Worm (Caenorhabditis elegans) whole organism, midembryonic: ENCODE measurements around the gene F44E2.6.

Source experiments
- T22C8.4 ChIP-seq: fragments of 200-800 bp; sonication (Bioruptor generic); IDR thresholded peaks from 2 replicates; pipeline ENCODE4 v1.3.6; 2022; ENCODE audit warnings: missing genetic modification characterization, missing compliant biosample characterization
- cog-1 ChIP-seq: sonication (generic microtip); optimal IDR thresholded peaks from 2 replicates; lab custom pipeline; 2016; ENCODE audit warnings: missing genetic modification characterization, missing compliant biosample characterization
- flt-1 ChIP-seq: fragments of 200-800 bp; sonication (Bioruptor generic); IDR thresholded peaks from 2 replicates; pipeline ENCODE4 v1.3.6; 2022; ENCODE audit warnings: missing genetic modification characterization, missing compliant biosample characterization
- klf-2 ChIP-seq: fragments of 200-800 bp; sonication (Bioruptor generic); conservative IDR thresholded peaks from 2 replicates; pipeline ENCODE4 v1.3.6; 2022; ENCODE audit warnings: missing genetic modification reagents, missing genetic modification characterization, missing compliant biosample characterization
- ref-1 ChIP-seq: fragments of 200-800 bp; sonication (Bioruptor generic); conservative IDR thresholded peaks from 2 replicates; pipeline ENCODE4 v1.3.6; 2022; ENCODE audit warnings: missing genetic modification reagents, missing genetic modification characterization, missing compliant biosample characterization
- tab-1 ChIP-seq: fragments of 200-800 bp; sonication (Bioruptor generic); IDR thresholded peaks from 2 replicates; pipeline ENCODE4 v1.3.6; 2022; ENCODE audit warnings: missing genetic modification characterization, missing compliant biosample characterization
- ztf-23 ChIP-seq: fragments of 200-800 bp; sonication (Bioruptor generic); IDR thresholded peaks from 2 replicates; pipeline ENCODE4 v1.3.6; 2022; ENCODE audit warnings: missing genetic modification reagents, missing genetic modification characterization, missing compliant biosample characterization
- ztf-29 ChIP-seq: fragments of 200-800 bp; sonication (Bioruptor generic); IDR thresholded peaks from 2 replicates; pipeline ENCODE4 v1.3.6; 2022; ENCODE audit warnings: missing genetic modification reagents, missing genetic modification characterization, missing compliant biosample characterization

Gene F44E2.6

ce11 chrIII:8800796-8801083 is 44.3 kb downstream of the F44E2.6 start:
- TF ChIP-seq klf-2 (no peak), T22C8.4 (GFP tag; lab: Robert Waterston, UW) (no peak), ztf-29 (GFP tag; lab: Robert Waterston, UW) (no peak), ztf-23 (GFP tag; lab: Robert Waterston, UW) (no peak), flt-1 (no peak), ref-1 (GFP tag; lab: Robert Waterston, UW) (no peak), tab-1 (GFP tag; lab: Robert Waterston, UW) (no peak)

- peak; percentile 94 for TF ChIP-seq cog-1 (tag; lab: Kevin White, UChicago)
- TF ChIP-seq klf-2 = no peak
- TF ChIP-seq ztf-23 (GFP tag; lab: Robert Waterston, UW) = no peak; the same call in 1 of the 2 replicates
- TF ChIP-seq flt-1 = peak; percentile 65; the same call in 1 of the 2 replicates
- no peak for TF ChIP-seq ref-1 (GFP tag; lab: Robert Waterston, UW)
- 0 out of 2 replicates have a peak, but pooled peaks have one; percentile 33 for TF ChIP-seq tab-1 (GFP tag; lab: Robert Waterston, UW)
Measured at ce11 chrIII:8799964-8800795, 44.8 kb downstream of the F44E2.6 start, which contains the start of gene F54F2.6. Gene F54F2.6, minus strand, starts transcription at chrIII:8800701.

ce11 chrIII:8797211-8797733 is 47.7 kb downstream of the F44E2.6 start:
- TF ChIP-seq T22C8.4 (GFP tag; lab: Robert Waterston, UW) = no peak
- TF ChIP-seq flt-1 = 0 out of 2 replicates have a peak, but pooled peaks have one; percentile 16

ce11 chrIII:8795595-8796141 is 49.3 kb downstream of the F44E2.6 start:
- peak; percentile 68 for TF ChIP-seq T22C8.4 (GFP tag; lab: Robert Waterston, UW)
- TF ChIP-seq ztf-29 (GFP tag; lab: Robert Waterston, UW) = no peak; the same call in 1 of the 2 replicates
- peak; percentile 82 for TF ChIP-seq cog-1 (tag; lab: Kevin White, UChicago)
- TF ChIP-seq tab-1 (GFP tag; lab: Robert Waterston, UW) = no peak

ce11 chrIII:8794793-8795192 is 50.2 kb downstream of the F44E2.6 start:
- TF ChIP-seq cog-1 (tag; lab: Kevin White, UChicago) (peak; percentile 23), flt-1 (peak; percentile 67; the same call in 1 of the 2 replicates), klf-2 (no peak)
